Worm (Caenorhabditis elegans) whole organism, midembryonic: ENCODE measurements around the gene glb-3.

ENCODE experiments used
- T22C8.4 ChIP-seq: fragments of 200-800 bp; sonication (Bioruptor generic); IDR thresholded peaks from 2 replicates; pipeline ENCODE4 v1.3.6; 2022; ENCODE audit warnings: missing genetic modification characterization, missing compliant biosample characterization
- cog-1 ChIP-seq: sonication (generic microtip); optimal IDR thresholded peaks from 2 replicates; lab custom pipeline; 2016; ENCODE audit warnings: missing genetic modification characterization, missing compliant biosample characterization
- flt-1 ChIP-seq: fragments of 200-800 bp; sonication (Bioruptor generic); IDR thresholded peaks from 2 replicates; pipeline ENCODE4 v1.3.6; 2022; ENCODE audit warnings: missing genetic modification characterization, missing compliant biosample characterization
- klf-2 ChIP-seq: fragments of 200-800 bp; sonication (Bioruptor generic); conservative IDR thresholded peaks from 2 replicates; pipeline ENCODE4 v1.3.6; 2022; ENCODE audit warnings: missing genetic modification reagents, missing genetic modification characterization, missing compliant biosample characterization
- med-1 ChIP-seq: sonication (generic microtip); optimal IDR thresholded peaks from 2 replicates; lab custom pipeline; 2017; ENCODE audit warnings: missing genetic modification characterization, mild to moderate bottlenecking, missing compliant biosample characterization, antibody characterized with exemption, missing genetic modification reagents; ENCODE audit not compliant: insufficient read depth
- ref-1 ChIP-seq: fragments of 200-800 bp; sonication (Bioruptor generic); conservative IDR thresholded peaks from 2 replicates; pipeline ENCODE4 v1.3.6; 2022; ENCODE audit warnings: missing genetic modification reagents, missing genetic modification characterization, missing compliant biosample characterization
- tab-1 ChIP-seq: fragments of 200-800 bp; sonication (Bioruptor generic); IDR thresholded peaks from 2 replicates; pipeline ENCODE4 v1.3.6; 2022; ENCODE audit warnings: missing genetic modification characterization, missing compliant biosample characterization
- ztf-23 ChIP-seq: fragments of 200-800 bp; sonication (Bioruptor generic); IDR thresholded peaks from 2 replicates; pipeline ENCODE4 v1.3.6; 2022; ENCODE audit warnings: missing genetic modification reagents, missing genetic modification characterization, missing compliant biosample characterization
- ztf-29 ChIP-seq: fragments of 200-800 bp; sonication (Bioruptor generic); IDR thresholded peaks from 2 replicates; pipeline ENCODE4 v1.3.6; 2022; ENCODE audit warnings: missing genetic modification reagents, missing genetic modification characterization, missing compliant biosample characterization

ce11 chrV:11172667-11173066 is 38.3 kb downstream of the glb-3 start:
- no peak for TF ChIP-seq klf-2 (GFP tag; lab: Robert Waterston, UW)
- TF ChIP-seq flt-1 (GFP tag; lab: Robert Waterston, UW), result no peak
- no peak for TF ChIP-seq ztf-29 (GFP tag; lab: Robert Waterston, UW)
- no peak for TF ChIP-seq tab-1
- no peak for TF ChIP-seq ref-1 (GFP tag; lab: Robert Waterston, UW)
- TF ChIP-seq med-1, result no peak
- TF ChIP-seq ztf-23 (GFP tag; lab: Robert Waterston, UW), result no peak
- TF ChIP-seq T22C8.4 (GFP tag; lab: Robert Waterston, UW), result no peak
- no peak for TF ChIP-seq cog-1 (tag; lab: Kevin White, UChicago)
